Worm (Caenorhabditis elegans) whole organism, dauer: ENCODE results near the gene T25B2.3.

Experiments used
- unc-62 ChIP-seq: sonication (generic microtip); optimal IDR thresholded peaks from 2 replicates; lab custom pipeline; 2017; ENCODE audit warnings: missing biosample characterization, missing genetic modification reagents, missing genetic modification characterization

Gene T25B2.3

DNA sequence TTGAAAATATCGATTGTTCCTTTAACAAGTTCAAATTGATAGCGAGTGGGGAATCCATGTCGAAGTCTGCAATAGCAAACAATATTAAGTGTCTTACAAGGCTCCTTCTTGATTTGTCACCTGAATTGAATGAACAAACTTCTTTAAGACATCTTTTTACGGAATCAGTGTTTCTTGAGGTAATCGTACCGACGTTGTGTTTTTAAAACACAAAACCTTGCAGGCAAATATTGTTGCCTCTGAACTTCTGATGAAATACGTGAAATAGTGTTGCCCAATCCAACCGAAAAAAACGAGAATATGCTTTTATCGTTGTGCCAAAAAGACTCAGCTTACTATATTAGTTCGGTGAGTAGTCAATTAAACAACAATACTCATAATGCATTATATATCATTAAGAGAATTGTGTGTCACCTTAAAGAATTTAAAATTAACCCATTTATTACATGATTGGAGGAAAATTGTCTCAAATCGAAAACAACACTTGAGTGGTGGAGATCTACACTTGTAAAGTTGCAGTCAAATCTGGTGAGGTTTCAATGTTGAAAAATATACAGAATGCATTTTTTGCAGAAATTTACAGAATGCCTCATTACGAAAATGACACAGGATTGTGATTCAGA, 2.1 kb downstream of the T25B2.3 start, which contains the start of the genes T25B2.4 and T13C5.3:
T25B2.4 (plus strand) TSS at position 301 of the 623 bp plus-strand sequence.
T13C5.3 (plus strand) TSS at position 573 of the 623 bp plus-strand sequence.
- TF ChIP-seq unc-62 (GFP tag; lab: Kevin White, UChicago) = no peak

DNA sequence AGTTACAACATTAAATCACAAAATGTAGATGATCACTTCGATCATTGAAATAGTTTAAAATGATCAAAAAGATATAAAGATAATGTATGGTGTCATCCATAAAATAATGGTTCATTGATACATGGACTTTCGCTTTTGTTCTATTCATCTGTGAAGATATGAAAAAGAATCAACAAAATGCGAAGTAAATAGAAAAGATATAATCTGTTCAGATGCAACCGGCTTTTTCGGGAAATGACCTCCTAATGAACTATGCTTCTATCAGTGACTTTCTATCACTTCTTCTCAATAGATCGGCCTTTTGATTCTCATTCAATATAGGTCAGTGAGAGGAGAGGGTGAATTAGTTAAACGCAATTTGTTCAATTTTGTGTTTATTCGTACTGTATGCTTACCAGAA, 3.1 kb downstream of the T25B2.3 start:
- no peak for TF ChIP-seq unc-62 (GFP tag; lab: Kevin White, UChicago)

DNA sequence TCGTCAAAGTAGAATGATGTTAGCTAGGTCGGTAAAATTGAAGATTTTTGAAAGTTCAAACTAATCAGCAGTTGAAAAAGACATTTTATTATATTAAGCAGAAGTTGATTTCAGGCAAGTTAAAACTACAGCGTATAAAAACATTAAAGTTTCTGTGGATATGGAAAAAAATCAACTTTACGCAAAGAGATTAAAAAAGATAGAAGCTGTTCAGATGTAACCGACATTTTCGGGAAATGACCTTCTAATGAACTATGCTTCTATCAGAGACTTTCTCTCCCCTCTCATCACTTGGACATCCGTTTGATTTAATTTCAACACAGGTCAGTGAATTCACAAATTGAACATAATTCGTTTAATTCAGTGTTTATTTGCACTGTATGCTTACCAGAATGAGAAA, 4.4 kb downstream of the T25B2.3 start, which contains the start of gene T13C5.7:
T13C5.7 (plus strand) TSS at position 301 of the 400 bp plus-strand sequence.
- no peak for TF ChIP-seq unc-62 (GFP tag; lab: Kevin White, UChicago)

DNA sequence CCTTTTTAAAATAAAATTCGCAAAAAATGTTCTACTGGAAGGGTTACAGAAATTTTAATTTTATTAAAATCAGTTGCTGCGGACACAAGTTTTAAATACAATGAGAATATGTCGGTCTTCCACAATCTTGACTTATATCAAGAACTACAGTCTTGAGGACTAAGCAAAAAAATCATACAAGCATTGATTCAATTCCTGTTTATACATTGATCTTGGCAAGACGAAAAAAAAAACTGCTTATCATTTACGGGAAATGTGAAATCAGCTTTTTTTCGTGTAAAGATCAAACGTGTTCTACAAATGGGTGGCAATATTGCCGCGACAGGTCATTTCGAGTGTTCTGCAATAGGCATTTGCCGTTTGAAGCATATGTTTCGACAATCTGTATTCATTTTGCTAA, 8.8 kb downstream of the T25B2.3 start, which contains the start of gene T13C5.2:
T13C5.2 (plus strand) TSS at position 301 of the 400 bp plus-strand sequence.
- TF ChIP-seq unc-62 (GFP tag; lab: Kevin White, UChicago) = no peak

DNA sequence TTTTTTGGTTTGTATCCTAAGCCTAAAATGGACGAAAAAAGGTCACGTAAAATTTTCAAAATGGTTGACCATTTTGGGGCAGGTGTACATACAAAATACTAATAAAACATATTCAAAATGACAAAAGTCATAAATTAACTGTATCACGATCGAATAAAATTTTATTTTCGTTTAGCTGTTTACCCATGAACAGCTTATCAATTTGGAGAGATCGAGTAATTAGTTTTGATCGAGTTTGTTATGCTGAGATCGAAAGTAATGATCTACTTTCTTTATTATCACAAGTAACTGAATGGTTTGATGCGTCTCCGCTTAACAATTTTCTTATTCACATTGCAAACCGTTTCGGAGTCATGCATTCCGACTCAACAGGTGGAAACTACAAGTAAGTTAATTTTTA, 11.9 kb downstream of the T25B2.3 start, which contains the start of gene T13C5.10:
T13C5.10 (plus strand) TSS at position 301 of the 400 bp plus-strand sequence.
- TF ChIP-seq unc-62 (GFP tag; lab: Kevin White, UChicago) = no peak

DNA sequence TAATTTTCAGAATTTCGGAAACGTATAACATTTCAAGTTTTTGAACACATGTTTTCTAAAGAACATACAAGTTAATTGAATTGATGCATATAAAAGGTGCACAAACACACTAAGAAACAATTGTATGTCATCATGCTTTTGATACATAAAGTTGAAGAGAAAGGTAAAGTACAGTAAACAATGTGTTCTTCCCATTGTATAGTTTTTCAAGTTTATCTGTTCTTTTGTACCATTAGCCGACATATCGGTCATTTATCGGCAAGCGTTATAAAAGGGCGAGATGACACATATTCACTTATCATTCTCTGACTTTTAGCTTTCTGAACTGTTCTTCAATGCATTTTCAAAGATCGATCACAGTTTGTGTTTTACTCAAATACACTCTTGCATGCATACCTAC, 14.0 kb downstream of the T25B2.3 start, which contains the start of gene T13C5.9:
T13C5.9 (plus strand) TSS at position 301 of the 400 bp plus-strand sequence.
- TF ChIP-seq unc-62 (GFP tag; lab: Kevin White, UChicago) = no peak

DNA sequence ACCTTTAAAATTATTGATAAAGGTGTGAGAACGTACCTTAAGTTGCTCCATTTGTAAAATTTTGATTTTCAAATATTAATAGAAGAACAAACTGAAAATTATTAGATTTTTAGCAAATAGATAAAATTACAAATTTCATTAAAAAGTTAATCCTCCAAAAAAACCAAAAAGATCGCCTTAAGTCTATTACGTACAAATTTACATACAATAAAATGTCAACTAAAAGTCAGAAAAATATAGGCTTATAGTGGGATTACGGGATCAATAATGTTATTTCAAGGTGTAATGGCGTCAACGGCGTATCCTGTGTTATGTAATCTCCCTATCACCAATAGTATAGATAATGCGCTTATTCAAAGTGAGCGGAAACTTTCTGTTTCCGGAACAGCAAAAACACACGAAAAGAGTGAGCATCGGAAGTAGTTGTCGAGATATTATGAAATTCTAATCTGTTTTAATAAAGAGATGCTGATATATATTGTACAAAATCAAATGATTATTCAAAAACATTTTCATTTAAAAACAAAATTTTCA, 18.3 kb downstream of the T25B2.3 start, which contains the start of gene ceh-54:
ceh-54 (minus strand) TSS at position 51 of the 534 bp plus-strand sequence.
- no peak for TF ChIP-seq unc-62 (GFP tag; lab: Kevin White, UChicago)

DNA sequence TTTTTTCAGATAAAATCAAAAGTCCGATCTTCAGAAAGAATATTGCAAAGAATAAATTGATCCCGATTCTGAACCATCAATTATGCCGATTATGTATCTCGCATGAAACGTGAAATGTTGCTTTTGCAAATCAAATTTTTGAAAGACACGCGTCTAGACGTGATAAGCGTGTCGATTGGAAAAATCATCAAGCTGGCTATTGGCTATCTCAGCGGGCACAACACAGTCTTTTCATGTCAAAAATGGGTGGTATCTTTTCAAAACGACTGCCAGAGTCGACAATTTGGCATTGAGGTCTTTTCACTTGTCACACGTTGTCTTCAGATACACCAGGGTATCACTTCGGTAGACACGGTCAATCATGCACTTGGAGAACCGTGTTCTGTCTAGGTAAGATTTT, 20.7 kb downstream of the T25B2.3 start, which contains the start of gene daf-9:
daf-9 (plus strand) TSS at position 301 of the 400 bp plus-strand sequence.
- no peak for TF ChIP-seq unc-62 (GFP tag; lab: Kevin White, UChicago)

DNA sequence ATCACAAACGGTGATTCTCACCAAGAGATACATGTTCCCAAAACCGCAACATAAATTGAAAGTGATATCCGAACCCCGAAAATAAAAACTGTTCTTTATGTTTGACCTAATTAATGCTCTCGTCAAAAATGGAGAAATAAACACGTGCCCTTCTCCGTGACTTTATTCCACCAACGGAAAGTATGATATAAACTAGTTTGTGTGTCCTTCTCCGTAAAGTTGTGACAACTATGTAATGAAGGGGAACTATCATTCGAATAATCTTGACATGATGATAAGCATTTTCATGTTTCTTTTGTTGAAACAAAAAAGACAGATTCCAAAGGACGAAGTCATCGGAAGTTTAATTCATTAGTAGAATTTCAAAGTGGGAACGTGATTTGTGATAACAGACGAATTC, 25.6 kb downstream of the T25B2.3 start:
- TF ChIP-seq unc-62 (GFP tag; lab: Kevin White, UChicago) = no peak

DNA sequence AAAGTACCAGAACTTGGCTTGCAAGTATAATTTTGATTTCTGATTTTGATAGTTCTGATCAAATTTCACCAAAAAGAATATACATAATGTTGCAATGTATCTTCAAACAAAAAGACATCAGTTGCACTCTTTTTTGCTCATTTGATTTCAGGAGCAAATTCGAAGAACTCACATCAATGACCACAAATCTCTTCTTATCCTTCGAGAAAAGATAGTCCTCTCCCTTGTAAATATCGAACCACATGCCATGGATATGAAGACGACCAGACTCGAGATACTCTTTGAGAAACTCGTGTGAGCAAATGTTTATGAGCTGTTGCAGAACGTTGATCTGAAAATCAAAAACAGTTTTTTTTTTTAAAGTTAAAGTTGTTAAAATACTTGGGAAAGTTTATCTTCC, 26.9 kb downstream of the T25B2.3 start:
- no peak for TF ChIP-seq unc-62 (GFP tag; lab: Kevin White, UChicago)

DNA sequence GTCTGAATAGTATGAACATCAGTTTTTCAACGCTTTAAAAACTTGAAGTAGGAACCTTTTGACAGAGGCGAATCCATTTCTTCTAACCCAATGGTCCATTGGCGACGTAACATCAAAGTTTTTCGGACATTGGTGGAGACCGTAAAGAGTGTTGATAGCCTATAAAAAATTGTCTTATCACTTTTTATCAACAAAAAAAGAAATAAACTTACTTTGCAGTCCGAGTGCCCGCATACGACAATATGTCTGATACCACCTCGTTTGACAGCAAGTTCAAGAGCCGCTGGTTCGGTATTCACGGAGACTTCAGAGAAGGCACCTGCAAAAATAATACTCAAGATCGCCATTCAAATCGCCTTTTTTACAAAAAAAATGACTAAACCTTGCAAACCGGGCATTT, 27.4 kb downstream of the T25B2.3 start:
- TF ChIP-seq unc-62 (GFP tag; lab: Kevin White, UChicago) = no peak

DNA sequence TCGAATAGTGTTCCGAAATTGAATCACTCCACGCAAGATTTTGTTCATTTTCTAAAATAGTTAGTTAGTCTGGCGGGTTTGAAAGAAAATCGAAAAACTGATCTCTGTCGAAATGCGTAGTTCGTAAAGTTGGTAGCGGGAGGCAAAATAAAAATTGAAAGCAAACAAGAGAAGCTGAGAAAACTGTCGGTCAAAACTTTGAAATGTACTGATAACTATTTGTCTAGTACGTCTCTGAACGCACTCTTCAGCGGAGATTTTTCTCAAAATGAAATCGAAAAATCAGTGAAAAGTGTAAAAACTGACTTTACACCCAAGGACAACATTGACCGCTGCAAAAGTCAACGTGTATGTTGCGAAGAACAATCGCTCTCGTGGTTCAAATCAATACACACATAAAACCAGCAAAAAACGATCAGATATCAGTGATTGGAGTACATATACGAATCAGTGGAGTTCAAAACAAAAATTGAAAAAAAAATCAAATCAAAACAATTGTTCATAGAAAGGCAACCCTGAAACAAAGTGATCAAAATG, 28.8 kb downstream of the T25B2.3 start, which contains the start of gene bca-1:
bca-1 (minus strand) TSS at position 51 of the 537 bp plus-strand sequence.
- TF ChIP-seq unc-62 (GFP tag; lab: Kevin White, UChicago) = no peak

DNA sequence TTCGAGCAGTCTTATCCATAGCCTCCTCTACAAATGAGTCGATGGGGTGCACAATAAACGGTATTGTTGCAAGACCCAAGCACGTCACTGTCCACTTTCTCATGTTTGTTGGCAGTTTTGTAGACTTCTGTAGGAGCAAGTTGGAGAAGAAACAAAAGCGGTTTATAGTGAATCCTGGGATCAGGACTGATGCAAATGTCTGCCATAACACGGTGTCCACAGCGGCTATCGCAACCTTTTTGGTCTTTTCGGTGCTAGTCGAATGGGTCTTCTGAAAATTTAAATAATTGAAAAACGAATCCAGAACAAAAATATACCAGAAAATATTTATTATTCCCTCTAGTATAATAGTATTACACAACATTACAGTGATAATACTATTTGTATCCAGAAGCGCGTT, 29.4 kb downstream of the T25B2.3 start:
- no peak for TF ChIP-seq unc-62 (GFP tag; lab: Kevin White, UChicago)

DNA sequence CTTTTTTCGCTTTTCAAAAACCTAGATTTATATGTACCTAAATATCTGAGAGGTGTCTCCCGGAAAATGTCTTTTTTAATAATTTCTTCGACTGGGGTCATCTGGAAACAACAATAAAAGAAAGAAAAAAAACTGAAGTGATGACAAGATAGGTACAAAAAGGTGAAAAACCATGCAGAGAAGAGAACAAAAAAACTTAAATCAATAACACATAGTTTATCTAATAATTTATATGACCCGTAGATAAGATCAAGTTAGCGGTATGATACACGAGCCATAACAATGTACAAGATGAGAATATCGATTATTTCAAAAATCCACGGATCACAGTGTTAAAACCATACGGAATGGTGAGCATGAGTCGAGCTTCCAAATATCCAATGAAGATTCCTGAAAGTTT, 30.4 kb downstream of the T25B2.3 start, which contains the start of gene mtp-18:
mtp-18 (minus strand) TSS at position 101 of the 400 bp plus-strand sequence.
- TF ChIP-seq unc-62 (GFP tag; lab: Kevin White, UChicago) = no peak

DNA sequence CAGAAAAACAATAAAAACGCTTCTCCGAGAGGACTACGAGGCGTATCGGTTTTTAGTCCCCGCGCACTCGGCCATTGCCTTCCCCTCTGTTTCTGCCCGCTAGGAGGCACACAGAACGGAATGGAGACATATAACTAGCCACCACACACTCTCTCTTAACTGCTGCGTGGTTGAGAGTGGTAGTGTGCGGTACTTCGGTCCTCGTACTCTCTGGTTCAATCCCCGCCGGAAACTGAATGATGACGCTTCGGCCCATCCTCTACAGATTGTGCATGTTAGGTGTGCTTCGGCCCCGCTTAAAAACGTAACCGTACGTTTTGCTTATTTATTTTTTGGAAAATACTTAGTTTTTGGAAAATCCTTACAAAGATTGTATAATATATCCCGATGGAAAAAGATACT, 31.8 kb downstream of the T25B2.3 start, which contains the start of gene T13C5.6:
T13C5.6 (minus strand) TSS at position 1 of the 402 bp plus-strand sequence.
- TF ChIP-seq unc-62 (GFP tag; lab: Kevin White, UChicago) = no peak

DNA sequence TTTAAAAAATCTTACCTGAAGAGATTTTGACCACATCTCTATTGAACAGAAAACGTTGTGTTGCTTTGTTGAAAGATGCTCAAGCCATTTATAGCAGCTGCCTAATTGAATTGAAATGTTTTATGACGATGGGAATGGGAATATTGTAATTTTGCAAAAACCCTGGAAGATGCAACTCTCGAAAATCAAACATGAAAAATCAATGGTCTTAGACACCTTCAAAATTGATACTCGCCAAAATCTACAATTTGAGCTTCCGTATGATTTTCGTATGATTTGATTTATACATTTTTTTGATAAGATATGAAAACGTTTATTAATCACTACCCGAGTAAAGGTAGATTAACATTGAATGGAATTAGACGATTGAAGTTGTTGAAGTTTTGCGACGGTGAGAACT, 32.5 kb downstream of the T25B2.3 start, which contains the start of gene C14F11.7:
C14F11.7 (minus strand) TSS at position 101 of the 400 bp plus-strand sequence.
- TF ChIP-seq unc-62 (GFP tag; lab: Kevin White, UChicago) = no peak
